Worm (Caenorhabditis elegans): ENCODE results near the gene srx-130.

- TF ChIP-seq B0310.2 (tag; optimal IDR thresholded peaks at IDR 0.05), result no peak
- no peak for TF ChIP-seq ama-1 (optimal IDR thresholded peaks at IDR 0.05)
- TF ChIP-seq hnd-1 (tag; optimal IDR thresholded peaks at IDR 0.05), result no peak
- TF ChIP-seq ceh-36 (tag; optimal IDR thresholded peaks at IDR 0.05), result no peak
These were observed 15.3 kb upstream of the srx-130 start, which contains the start of gene nrf-5 for ce11 chrV:13827920-13828319.

All from whole organism, early embryonic.